Fruit fly (Drosophila melanogaster): ENCODE results near the gene Gal.
A peak's percentile ranks its signal among the peaks of the same experiment; 100 is the strongest.

Gal gene

DNA sequence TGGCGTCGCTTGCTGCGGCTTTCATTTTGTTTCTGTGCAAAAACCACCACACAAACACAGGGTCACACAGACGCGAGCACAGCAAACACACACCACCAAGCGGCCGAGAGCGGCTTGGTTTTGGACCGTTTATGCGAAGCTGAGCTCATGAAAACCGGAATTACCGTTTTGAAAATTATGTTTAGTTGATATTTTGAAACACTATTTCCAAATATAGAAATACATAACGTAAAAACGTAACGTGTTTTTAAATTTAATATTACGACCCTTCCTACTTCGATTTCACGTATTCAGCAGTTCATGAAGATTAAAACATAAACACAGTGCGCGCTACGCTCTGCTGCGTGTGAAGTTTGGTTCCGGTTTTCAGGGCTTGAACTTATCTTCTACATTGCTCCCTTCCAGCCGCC, 44.6 kb upstream of the Gal start (continued):
- TF ChIP-seq Hmx (GFP tag; optimal IDR thresholded peaks at IDR 0.05) (peak; percentile 79), sob (GFP tag; IDR thresholded peaks at IDR 0.05) (peak; percentile 96), CG12071 (GFP tag; optimal IDR thresholded peaks at IDR 0.05) (peak; percentile 98), slou (GFP tag; optimal IDR thresholded peaks at IDR 0.05) (peak; percentile 72), CG10366 (GFP tag; IDR thresholded peaks at IDR 0.05) (peak; percentile 95), E2f1 (GFP tag; IDR thresholded peaks at IDR 0.05) (peak; percentile 82), nerfin-1 (tag; optimal IDR thresholded peaks at IDR 0.05) (peak; percentile 95), CG13424 (tag; optimal IDR thresholded peaks at IDR 0.05) (peak; percentile 98), Meics (GFP tag; optimal IDR thresholded peaks at IDR 0.05) (peak; percentile 97), CG16813 (GFP tag; IDR thresholded peaks at IDR 0.05; ENCODE audit: partially characterized antibody) (no peak), CG6654 (GFP tag; optimal IDR thresholded peaks at IDR 0.05) (peak; percentile 82), D (optimal IDR thresholded peaks at IDR 0.05) (no peak), D (GFP tag; optimal IDR thresholded peaks at IDR 0.05) (peak; percentile 93), CG4617 (GFP tag; optimal IDR thresholded peaks at IDR 0.05; ENCODE audit: borderline replicate concordance) (peak; percentile 57), fd64A (GFP tag; optimal IDR thresholded peaks at IDR 0.05) (peak; percentile 96), CG34376 (GFP tag; optimal IDR thresholded peaks at IDR 0.05) (peak; percentile 98), CG7786 (GFP tag; optimal IDR thresholded peaks at IDR 0.05) (peak; percentile 86), CG9932 (GFP tag; IDR thresholded peaks at IDR 0.05) (peak; percentile 87), GATAe (GFP tag; conservative IDR thresholded peaks at IDR 0.05) (peak; percentile 33; the same call in 1 of the 2 replicates), CG13894 (tag; optimal IDR thresholded peaks at IDR 0.05) (peak; percentile 97), nom (GFP tag; optimal IDR thresholded peaks at IDR 0.05) (peak; percentile 93), HHEX (GFP tag; optimal IDR thresholded peaks at IDR 0.05) (peak; percentile 97), Drgx (GFP tag; IDR thresholded peaks at IDR 0.05) (peak; percentile 96), CG30020 (tag; optimal IDR thresholded peaks at IDR 0.05) (peak; percentile 70), CG8388 (GFP tag; optimal IDR thresholded peaks at IDR 0.05) (peak; percentile 97), toy (GFP tag; IDR thresholded peaks at IDR 0.05) (peak; percentile 76; the same call in 1 of the 2 replicates), CG12942 (GFP tag; optimal IDR thresholded peaks at IDR 0.05) (peak; percentile 87), CG14710 (tag; optimal IDR thresholded peaks at IDR 0.05) (peak; percentile 94), CG4424 (GFP tag; optimal IDR thresholded peaks at IDR 0.05) (peak; percentile 95), Six4 (GFP tag; optimal IDR thresholded peaks at IDR 0.05) (peak; percentile 93), Elba2 (GFP tag; optimal IDR thresholded peaks at IDR 0.05) (no peak), Dad (GFP tag; optimal IDR thresholded peaks at IDR 0.05) (peak; percentile 97), pan (optimal IDR thresholded peaks at IDR 0.05) (no peak), pan (GFP tag; optimal IDR thresholded peaks at IDR 0.05 in 1 of 2, IDR thresholded peaks at IDR 0.05 in 1 of 2) (peak in 1 of 2 experiments; percentile 94), CG11695 (GFP tag; IDR thresholded peaks at IDR 0.05) (peak; percentile 97), mam (GFP tag; optimal IDR thresholded peaks at IDR 0.05) (peak; percentile 93), Sox100B (GFP tag; optimal IDR thresholded peaks at IDR 0.05) (peak; percentile 94), Max (GFP tag; optimal IDR thresholded peaks at IDR 0.05) (peak; percentile 95), MESR4 (GFP tag; optimal IDR thresholded peaks at IDR 0.05) (peak; percentile 46), CG12104 (GFP tag; optimal IDR thresholded peaks at IDR 0.05) (peak; percentile 96), Hr51 (GFP tag; optimal IDR thresholded peaks at IDR 0.05) (peak; percentile 90 to 98), D19B (GFP tag; optimal IDR thresholded peaks at IDR 0.05) (peak; percentile 84), tll (GFP tag; optimal IDR thresholded peaks at IDR 0.05) (peak in 1 of 2 experiments; percentile 27), CG11085 (GFP tag; IDR thresholded peaks at IDR 0.05) (peak; percentile 50; the same call in 1 of the 2 replicates), Camta (GFP tag; optimal IDR thresholded peaks at IDR 0.05) (peak; percentile 95), Fer2 (tag; optimal IDR thresholded peaks at IDR 0.05) (peak; percentile 91), mld (GFP tag; IDR thresholded peaks at IDR 0.05; ENCODE audit: partially characterized antibody) (no peak), sisA (GFP tag; IDR thresholded peaks at IDR 0.05) (peak; percentile 76), Adf1 (GFP tag; IDR thresholded peaks at IDR 0.05) (peak; percentile 77), CG5245 (GFP tag; optimal IDR thresholded peaks at IDR 0.05) (peak; percentile 90), tx (GFP tag; optimal IDR thresholded peaks at IDR 0.05) (peak; percentile 94)

All from whole organism, embryonic.